Worm (Caenorhabditis elegans) whole organism, young adult: Measurements from ENCODE around the gene T16G1.3.

ENCODE experiments used
- C06A6.2 ChIP-seq: fragments of 200-800 bp; sonication (Bioruptor generic); conservative IDR thresholded peaks from 2 replicates; pipeline ENCODE4 v1.3.6; 2022; ENCODE audit warnings: missing genetic modification characterization, missing compliant biosample characterization
- F33H1.4 ChIP-seq: fragments of 200-800 bp; sonication (Bioruptor generic); IDR thresholded peaks from 2 replicates; pipeline ENCODE4 v1.3.6; 2022; ENCODE audit warnings: missing genetic modification reagents, missing genetic modification characterization, missing compliant biosample characterization
- F37B4.10 ChIP-seq: fragments of 200-800 bp; sonication (Bioruptor generic); IDR thresholded peaks from 2 replicates; pipeline ENCODE4 v1.3.6; 2022; ENCODE audit warnings: missing genetic modification characterization, missing compliant biosample characterization
- Y53G8AR.9 ChIP-seq: fragments of 200-800 bp; sonication (Bioruptor generic); conservative IDR thresholded peaks from 2 replicates; pipeline ENCODE4 v1.3.6; 2022; ENCODE audit warnings: missing genetic modification reagents, missing genetic modification characterization, missing compliant biosample characterization
- ama-1 ChIP-seq, 3 experiments: fragments of 150-350 bp in 1 of 3; sonication (generic microtip) in 2 of 3; optimal IDR thresholded peaks; 2 replicates each; lab custom pipeline; 2014 to 2018; ENCODE audit warnings: missing biosample characterization in 2 of 3, missing genetic modification characterization in 2 of 3, missing genetic modification reagents in 2 of 3
- aptf-3 ChIP-seq: fragments of 200-800 bp; sonication (Bioruptor generic); IDR thresholded peaks from 2 replicates; pipeline ENCODE4 v1.3.6; 2022; ENCODE audit warnings: missing genetic modification characterization, missing compliant biosample characterization
- bed-1 ChIP-seq: fragments of 200-800 bp; sonication (Bioruptor generic); IDR thresholded peaks from 2 replicates; pipeline ENCODE4 v1.3.6; 2022; ENCODE audit warnings: missing genetic modification reagents, missing genetic modification characterization, missing compliant biosample characterization
- bed-2 ChIP-seq: fragments of 200-800 bp; sonication (Bioruptor generic); IDR thresholded peaks from 2 replicates; pipeline ENCODE4 v1.3.6; 2022; ENCODE audit warnings: missing genetic modification reagents, missing genetic modification characterization, missing compliant biosample characterization
- ceh-100 ChIP-seq: fragments of 200-800 bp; sonication (Bioruptor generic); IDR thresholded peaks from 2 replicates; pipeline ENCODE4 v1.3.6; 2022; ENCODE audit warnings: missing genetic modification reagents, missing genetic modification characterization, missing compliant biosample characterization
- ceh-27 ChIP-seq: fragments of 200-800 bp; sonication (Bioruptor generic); optimal IDR thresholded peaks from 2 replicates; lab custom pipeline; 2018; ENCODE audit warnings: mild to moderate bottlenecking, missing genetic modification characterization, moderate library complexity, missing compliant biosample characterization
- dox-1 ChIP-seq: fragments of 200-800 bp; sonication (Bioruptor generic); IDR thresholded peaks from 2 replicates; pipeline ENCODE4 v1.3.6; 2022; ENCODE audit warnings: missing genetic modification reagents, missing genetic modification characterization, missing compliant biosample characterization
- efl-1 ChIP-seq: fragments of 150-350 bp; optimal IDR thresholded peaks from 2 replicates; lab custom pipeline; 2014; ENCODE audit warnings: missing biosample characterization, missing genetic modification reagents, missing genetic modification characterization
- egl-18 ChIP-seq: fragments of 200-800 bp; sonication (Bioruptor generic); IDR thresholded peaks from 2 replicates; pipeline ENCODE4 v1.3.6; 2022; ENCODE audit warnings: missing genetic modification reagents, missing genetic modification characterization, missing compliant biosample characterization
- ekl-4 ChIP-seq: fragments of 200-800 bp; sonication (Bioruptor generic); IDR thresholded peaks from 2 replicates; pipeline ENCODE4 v1.3.6; 2022; ENCODE audit warnings: missing genetic modification reagents, missing genetic modification characterization, missing compliant biosample characterization
- him-1 ChIP-seq: sonication (generic microtip); optimal IDR thresholded peaks from 2 replicates; lab custom pipeline; 2016; ENCODE audit warnings: missing genotype, missing genetic modification reagents, missing genetic modification characterization, missing compliant biosample characterization
- let-526 ChIP-seq: fragments of 200-800 bp; sonication (Bioruptor generic); IDR thresholded peaks from 2 replicates; pipeline ENCODE4 v1.3.6; 2022; ENCODE audit warnings: missing genetic modification reagents, missing genetic modification characterization, missing compliant biosample characterization
- lin-26 ChIP-seq: fragments of 200-800 bp; sonication (Bioruptor generic); IDR thresholded peaks from 2 replicates; pipeline ENCODE4 v1.3.6; 2022; ENCODE audit warnings: missing genetic modification reagents, missing genetic modification characterization, missing compliant biosample characterization
- lin-54 ChIP-seq: fragments of 200-800 bp; sonication (Bioruptor generic); optimal IDR thresholded peaks from 2 replicates; lab custom pipeline; 2018; ENCODE audit warnings: mild to moderate bottlenecking, missing genetic modification characterization, missing compliant biosample characterization
- lsy-27 ChIP-seq: sonication (generic microtip); optimal IDR thresholded peaks from 2 replicates; lab custom pipeline; 2017; ENCODE audit warnings: missing genetic modification characterization, mild to moderate bottlenecking, missing compliant biosample characterization, antibody characterized with exemption, missing genotype, borderline replicate concordance; ENCODE audit not compliant: insufficient read depth
- madf-6 ChIP-seq: fragments of 200-800 bp; sonication (Bioruptor generic); IDR thresholded peaks from 2 replicates; pipeline ENCODE4 v1.3.6; 2022; ENCODE audit warnings: missing genetic modification reagents, missing genetic modification characterization, missing compliant biosample characterization
- mel-28 ChIP-seq: sonication (generic microtip); optimal IDR thresholded peaks from 2 replicates; lab custom pipeline; 2016; ENCODE audit warnings: borderline replicate concordance, mild to moderate bottlenecking, missing genetic modification characterization, missing compliant biosample characterization
- mxl-1 ChIP-seq: sonication (generic microtip); optimal IDR thresholded peaks from 2 replicates; lab custom pipeline; 2016; ENCODE audit warnings: missing genetic modification characterization, missing compliant biosample characterization
- nfya-1 ChIP-seq: sonication (generic microtip); optimal IDR thresholded peaks from 2 replicates; lab custom pipeline; 2017; ENCODE audit warnings: antibody characterized with exemption, missing compliant biosample characterization, missing genetic modification characterization, borderline replicate concordance; ENCODE audit not compliant: insufficient read depth
- nfya-2 ChIP-seq: fragments of 200-800 bp; sonication (Bioruptor generic); IDR thresholded peaks from 2 replicates; pipeline ENCODE4 v1.3.6; 2022; ENCODE audit warnings: missing genetic modification reagents, missing genetic modification characterization, missing compliant biosample characterization
- nhr-179 ChIP-seq: sonication (generic microtip); optimal IDR thresholded peaks from 2 replicates; lab custom pipeline; 2016; ENCODE audit warnings: mild to moderate bottlenecking, missing genetic modification characterization, missing compliant biosample characterization
- pbrm-1 ChIP-seq: fragments of 200-800 bp; sonication (Bioruptor generic); IDR thresholded peaks from 2 replicates; pipeline ENCODE4 v1.3.6; 2022; ENCODE audit warnings: missing genetic modification reagents, missing genetic modification characterization, missing compliant biosample characterization
- pha-4 ChIP-seq: fragments of 150-350 bp; sonication (generic microtip); optimal IDR thresholded peaks from 2 replicates; lab custom pipeline; 2014; ENCODE audit warnings: missing biosample characterization, missing genetic modification reagents, missing genetic modification characterization
- rpc-1 ChIP-seq, 2 experiments: fragments of 150-350 bp in 1 of 2; sonication (generic microtip) in 1 of 2; optimal IDR thresholded peaks; 2 replicates each; lab custom pipeline; 2014 to 2018; ENCODE audit warnings: missing biosample characterization in 1 of 2, missing genetic modification characterization in 1 of 2, missing genetic modification reagents in 1 of 2, missing genotype in 1 of 2
- snpc-1.1 ChIP-seq: sonication (generic microtip); optimal IDR thresholded peaks from 2 replicates; lab custom pipeline; 2017; ENCODE audit warnings: missing genetic modification characterization, mild to moderate bottlenecking, missing compliant biosample characterization, antibody characterized with exemption, moderate library complexity, missing genotype, missing genetic modification reagents; ENCODE audit not compliant: insufficient read depth
- sptf-2 ChIP-seq: fragments of 200-800 bp; sonication (Bioruptor generic); optimal IDR thresholded peaks from 2 replicates; lab custom pipeline; 2018; ENCODE audit warnings: mild to moderate bottlenecking, missing genetic modification characterization, missing compliant biosample characterization
- tbx-9 ChIP-seq: sonication (generic microtip); optimal IDR thresholded peaks from 2 replicates; lab custom pipeline; 2016; ENCODE audit warnings: borderline replicate concordance, missing genetic modification characterization, inconsistent platforms, missing compliant biosample characterization
- unc-62 ChIP-seq: fragments of 150-350 bp; optimal IDR thresholded peaks from 2 replicates; lab custom pipeline; 2014; ENCODE audit warnings: missing biosample characterization, missing genetic modification reagents, missing genetic modification characterization
- ztf-18 ChIP-seq: sonication (generic microtip); optimal IDR thresholded peaks from 2 replicates; lab custom pipeline; 2016; ENCODE audit warnings: missing genotype, mild to moderate bottlenecking, missing genetic modification characterization, missing compliant biosample characterization
- ztf-22 ChIP-seq: fragments of 200-800 bp; sonication (Bioruptor generic); optimal IDR thresholded peaks from 2 replicates; lab custom pipeline; 2018; ENCODE audit warnings: mild to moderate bottlenecking, missing genetic modification characterization, moderate library complexity, missing compliant biosample characterization
- ztf-28 ChIP-seq: fragments of 200-800 bp; sonication (Bioruptor generic); IDR thresholded peaks from 2 replicates; pipeline ENCODE4 v1.3.6; 2022; ENCODE audit warnings: missing genetic modification reagents, missing genetic modification characterization, missing compliant biosample characterization

T16G1.3 gene

ce11 chrV:12944229-12944628 is at the start of gene T16G1.3:
Gene T16G1.3, minus strand, starts transcription at chrV:12944329.
- TF ChIP-seq ceh-100 (GFP tag; lab: Robert Waterston, UW) (no peak), egl-18 (no peak), nhr-179 (tag; lab: Kevin White, UChicago) (no peak), F37B4.10 (GFP tag; lab: Robert Waterston, UW) (no peak), nfya-2 (GFP tag; lab: Robert Waterston, UW) (no peak), madf-6 (GFP tag; lab: Robert Waterston, UW) (no peak), C06A6.2 (GFP tag; lab: Robert Waterston, UW) (no peak), tbx-9 (tag; lab: Kevin White, UChicago) (no peak), ztf-28 (GFP tag; lab: Robert Waterston, UW) (no peak), lin-26 (GFP tag; lab: Robert Waterston, UW) (no peak), nfya-1 (tag; lab: Kevin White, UChicago) (no peak), him-1 (no peak), lsy-27 (tag; lab: Kevin White, UChicago) (no peak), let-526 (GFP tag; lab: Robert Waterston, UW) (no peak), efl-1 (GFP tag; lab: Kevin White, UChicago) (no peak), unc-62 (GFP tag; lab: Kevin White, UChicago) (no peak)

DNA sequence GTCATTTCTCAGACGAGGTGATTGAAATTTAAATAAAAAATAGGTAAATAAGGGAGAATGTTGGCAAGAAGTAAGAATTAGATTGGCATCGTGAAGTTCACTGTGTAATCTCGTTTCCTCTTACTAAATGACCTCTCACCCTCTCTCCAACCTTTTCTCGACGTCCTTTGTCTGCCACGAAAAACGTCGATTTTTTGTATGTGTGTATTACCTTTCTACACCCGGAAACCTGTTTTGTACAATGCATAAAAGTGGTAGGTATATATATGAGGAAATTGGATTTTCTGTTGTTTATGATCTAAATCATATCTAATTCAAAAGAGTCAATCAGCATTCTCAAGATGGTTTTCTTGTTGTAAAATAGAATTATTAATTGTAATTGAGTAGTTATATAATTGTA is 48.8 kb upstream of the T16G1.3 start, which contains the start of the genes F15B9.11 and dsl-7:
F15B9.11 (minus strand) TSS at position 5 of the 400 bp plus-strand sequence.
dsl-7 (plus strand) TSS at position 260 of the 400 bp plus-strand sequence.
- TF ChIP-seq pbrm-1 (GFP tag; lab: Robert Waterston, UW) = no peak
- no peak for TF ChIP-seq F33H1.4 (GFP tag; lab: Robert Waterston, UW)
- TF ChIP-seq aptf-3 (GFP tag; lab: Robert Waterston, UW) = no peak
- no peak for TF ChIP-seq ama-1 (optimal IDR thresholded peaks at IDR 0.05; lab: Kevin White, UChicago)
- TF ChIP-seq ama-1 (GFP tag; optimal IDR thresholded peaks at IDR 0.05; lab: Kevin White, UChicago) = no peak
- TF ChIP-seq lin-54 = no peak
- no peak for TF ChIP-seq mel-28 (tag; lab: Kevin White, UChicago)
- no peak for TF ChIP-seq lin-26 (GFP tag; lab: Robert Waterston, UW)
- no peak for TF ChIP-seq mxl-1 (tag; lab: Kevin White, UChicago)
- no peak for TF ChIP-seq bed-2 (GFP tag; lab: Robert Waterston, UW)
- no peak for TF ChIP-seq ceh-100 (GFP tag; lab: Robert Waterston, UW)
- TF ChIP-seq ztf-18 (tag; lab: Kevin White, UChicago) = no peak
- TF ChIP-seq C06A6.2 (GFP tag; lab: Robert Waterston, UW) = no peak
- TF ChIP-seq, all 124 proteins: peak for 0

DNA sequence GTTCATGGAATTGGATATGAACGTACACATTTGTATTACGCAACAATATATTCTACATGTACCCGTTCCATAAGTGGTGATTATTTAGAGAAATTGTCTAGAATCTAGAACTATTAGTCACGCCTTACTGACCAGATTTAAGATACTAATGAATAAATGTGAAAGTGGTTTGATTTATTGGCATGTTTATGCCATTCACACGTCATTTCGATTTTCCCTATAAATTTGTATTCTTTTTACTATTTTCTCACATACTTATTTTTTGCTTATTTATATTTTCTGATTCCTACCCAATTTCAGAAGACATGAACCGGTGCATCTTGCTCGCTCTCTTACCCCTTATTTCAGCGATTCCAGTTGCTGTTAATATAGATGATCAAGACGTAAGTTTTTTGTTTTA is 44.1 kb upstream of the T16G1.3 start, which contains the start of gene F15B9.8:
F15B9.8 (plus strand) TSS at position 301 of the 400 bp plus-strand sequence.
- TF ChIP-seq ama-1 (optimal IDR thresholded peaks at IDR 0.05; lab: Kevin White, UChicago) (no peak), ama-1 (GFP tag; optimal IDR thresholded peaks at IDR 0.05; lab: Kevin White, UChicago) (no peak), efl-1 (GFP tag; lab: Kevin White, UChicago) (no peak), Y53G8AR.9 (GFP tag; lab: Robert Waterston, UW) (no peak), dox-1 (GFP tag; lab: Robert Waterston, UW) (no peak), ztf-28 (GFP tag; lab: Robert Waterston, UW) (no peak), rpc-1 (optimal IDR thresholded peaks at IDR 0.05; lab: Kevin White, UChicago) (no peak), rpc-1 (tag; optimal IDR thresholded peaks at IDR 0.05; lab: Kevin White, UChicago) (no peak), lsy-27 (tag; lab: Kevin White, UChicago) (no peak), ekl-4 (GFP tag; lab: Robert Waterston, UW) (no peak), ceh-27 (GFP tag; lab: Kevin White, UChicago) (no peak), pha-4 (no peak), ceh-100 (GFP tag; lab: Robert Waterston, UW) (no peak), ztf-18 (tag; lab: Kevin White, UChicago) (no peak), sptf-2 (GFP tag; lab: Kevin White, UChicago) (no peak), him-1 (no peak), snpc-1.1 (tag; lab: Kevin White, UChicago) (no peak), ztf-22 (GFP tag; lab: Kevin White, UChicago) (no peak), pbrm-1 (GFP tag; lab: Robert Waterston, UW) (no peak), bed-1 (GFP tag; lab: Robert Waterston, UW) (no peak)
